Fruit fly (Drosophila melanogaster): Measurements from ENCODE around the gene primo-1.

Gene primo-1

DNA sequence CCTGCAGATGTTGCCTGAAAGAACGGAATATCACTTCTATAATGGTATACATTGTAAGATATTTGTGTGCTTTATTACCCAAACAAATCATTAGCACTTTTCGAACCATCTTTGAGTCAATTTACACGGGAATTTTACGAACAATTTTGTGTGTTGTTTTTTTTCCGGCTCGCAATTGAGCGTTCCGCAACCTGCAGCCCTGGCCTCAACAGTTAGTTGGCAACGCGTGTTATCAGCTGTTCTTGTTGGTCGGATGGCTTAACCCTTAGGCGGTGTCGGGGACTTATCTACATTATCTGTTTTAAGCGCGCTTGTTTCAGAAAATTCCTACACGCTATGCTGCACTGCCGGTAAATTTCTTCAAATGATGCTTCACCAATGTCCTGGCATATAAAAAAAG is 990 bp downstream of the primo-1 start (continued):
- TF ChIP-seq lilli (GFP tag; optimal IDR thresholded peaks at IDR 0.05) (peak; percentile 27), CG18599 (GFP tag; optimal IDR thresholded peaks at IDR 0.05) (peak; percentile 13), CG6272 (GFP tag; IDR thresholded peaks at IDR 0.05) (no peak), CG2199 (GFP tag; IDR thresholded peaks at IDR 0.05) (peak; percentile 78), CG32767 (GFP tag; IDR thresholded peaks at IDR 0.05) (0 out of 2 replicates have a peak, but pooled peaks have one; percentile 36), sima (GFP tag; optimal IDR thresholded peaks at IDR 0.05) (no peak), wor (GFP tag; IDR thresholded peaks at IDR 0.05) (no peak), CG31365 (tag; optimal IDR thresholded peaks at IDR 0.05) (peak; percentile 1), row (GFP tag; IDR thresholded peaks at IDR 0.05) (peak; percentile 89), CTCF (GFP tag; optimal IDR thresholded peaks at IDR 0.05) (peak; percentile 40), CG10654 (GFP tag; optimal IDR thresholded peaks at IDR 0.05) (no peak), CG2120 (GFP tag; optimal IDR thresholded peaks at IDR 0.05) (peak; percentile 5), tap (tag; optimal IDR thresholded peaks at IDR 0.05) (no peak), Sry-β (GFP tag; optimal IDR thresholded peaks at IDR 0.05) (no peak), Asciz (GFP tag; optimal IDR thresholded peaks at IDR 0.05) (no peak), nerfin-1 (tag; optimal IDR thresholded peaks at IDR 0.05) (peak; percentile 19), CG8290 (GFP tag; optimal IDR thresholded peaks at IDR 0.05) (peak; percentile 10), CG8290 (tag; optimal IDR thresholded peaks at IDR 0.05) (no peak), CG10366 (GFP tag; IDR thresholded peaks at IDR 0.05) (peak; percentile 30; the same call in 1 of the 2 replicates), sug (tag; optimal IDR thresholded peaks at IDR 0.05) (peak; percentile 1), sens-2 (GFP tag; IDR thresholded peaks at IDR 0.05) (no peak), Hsf (GFP tag; optimal IDR thresholded peaks at IDR 0.05) (peak; percentile 8), CG6854 (GFP tag; optimal IDR thresholded peaks at IDR 0.05) (no peak), CG31388 (GFP tag; optimal IDR thresholded peaks at IDR 0.05) (no peak)

DNA sequence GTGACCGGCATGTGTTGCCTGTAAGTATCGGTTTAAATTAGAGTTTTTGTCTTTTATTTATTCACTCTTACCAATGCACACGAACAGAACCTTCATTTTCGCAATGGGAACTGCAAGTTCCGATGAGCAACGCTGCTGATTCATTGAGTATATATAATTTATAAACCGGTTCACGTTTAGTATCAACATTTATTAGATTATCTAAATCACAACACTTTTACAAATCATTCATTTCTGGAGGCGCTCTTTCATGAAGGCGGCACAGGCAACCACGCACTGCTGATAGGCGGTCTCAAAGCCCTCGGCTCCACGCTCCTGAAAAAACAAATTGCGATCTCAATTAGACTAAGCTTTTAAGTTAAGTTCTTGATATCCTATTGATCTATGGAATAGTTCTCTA is 1.8 kb downstream of the primo-1 start, which contains the start of gene Argp:
Gene Argp (minus strand): TSS at position 101 of the 400 bp plus-strand sequence.
- no peak for TF ChIP-seq CG34376 (GFP tag; optimal IDR thresholded peaks at IDR 0.05)
- no peak for TF ChIP-seq E2f2 (GFP tag; IDR thresholded peaks at IDR 0.05)
- TF ChIP-seq jumu (GFP tag; optimal IDR thresholded peaks at IDR 0.05), result no peak
- TF ChIP-seq gce (GFP tag; IDR thresholded peaks at IDR 0.05), result no peak
- no peak for TF ChIP-seq CG11504 (tag; optimal IDR thresholded peaks at IDR 0.05)
- no peak for TF ChIP-seq Optix (GFP tag; IDR thresholded peaks at IDR 0.05)
- TF ChIP-seq CG13287 (GFP tag; IDR thresholded peaks at IDR 0.05; ENCODE audit: partially characterized antibody), result no peak
- TF ChIP-seq kay (GFP tag; optimal IDR thresholded peaks at IDR 0.05), result no peak
- TF ChIP-seq sima (GFP tag; optimal IDR thresholded peaks at IDR 0.05), result no peak
- TF ChIP-seq jing (GFP tag; optimal IDR thresholded peaks at IDR 0.05), result no peak
- TF ChIP-seq pros (GFP tag; optimal IDR thresholded peaks at IDR 0.05), result no peak
- no peak for TF ChIP-seq CG17912 (GFP tag; optimal IDR thresholded peaks at IDR 0.05)
- no peak for TF ChIP-seq CG10321 (GFP tag; IDR thresholded peaks at IDR 0.05)
- no peak for TF ChIP-seq ara (GFP tag; IDR thresholded peaks at IDR 0.05)
- no peak for TF ChIP-seq CG14441 (GFP tag; IDR thresholded peaks at IDR 0.05)
- TF ChIP-seq vfl (GFP tag; optimal IDR thresholded peaks at IDR 0.05), result no peak
- TF ChIP-seq ftz-f1 (GFP tag; optimal IDR thresholded peaks at IDR 0.05), result no peak

DNA sequence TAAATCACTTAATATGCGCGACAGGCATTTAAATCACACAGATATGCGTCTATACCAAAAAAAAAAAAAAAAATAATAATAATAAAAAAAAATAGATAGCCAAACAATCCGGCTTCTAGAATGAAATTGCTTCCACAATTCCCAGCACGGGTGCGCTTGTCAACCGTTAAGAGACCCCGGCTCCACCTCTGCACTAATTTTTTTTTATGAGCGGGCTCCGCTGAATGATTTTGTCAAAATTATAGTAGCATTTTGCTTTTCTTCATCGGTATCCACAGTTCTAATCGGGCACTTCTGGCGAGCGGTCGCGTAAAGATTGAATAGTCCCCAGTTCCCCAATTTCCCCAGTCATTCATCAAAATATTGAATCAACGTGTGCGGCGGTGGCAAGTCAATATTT is 5.2 kb downstream of the primo-1 start, which contains the start of gene Adgf-C:
Gene Adgf-C (plus strand): TSS at position 301 of the 400 bp plus-strand sequence.
- no peak for TF ChIP-seq CG3726 (GFP tag; IDR thresholded peaks at IDR 0.05)
- no peak for TF ChIP-seq cwo (GFP tag; optimal IDR thresholded peaks at IDR 0.05)
- TF ChIP-seq CG9932 (GFP tag; IDR thresholded peaks at IDR 0.05), result no peak
